Worm (Caenorhabditis elegans): ENCODE measurements around the gene scav-3.
A peak's percentile ranks its signal among the peaks of the same experiment; 100 is the strongest.

Gene scav-3

ce11 chrIII:12445991-12446502 is 10.6 kb downstream of the scav-3 start, which contains the start of gene Y49E10.18:
Gene Y49E10.18 (minus strand): TSS chrIII:12446106.
- TF ChIP-seq flt-1 (GFP tag; IDR thresholded peaks at IDR 0.05) (no peak), scrt-1 (GFP tag; IDR thresholded peaks at IDR 0.05) (no peak)

- TF ChIP-seq B0310.2 (tag; optimal IDR thresholded peaks at IDR 0.05) (no peak), ceh-13 (GFP tag; optimal IDR thresholded peaks at IDR 0.05) (no peak), hnd-1 (tag; optimal IDR thresholded peaks at IDR 0.05) (no peak), hmbx-1 (tag; optimal IDR thresholded peaks at IDR 0.05) (no peak), tbx-11 (GFP tag; IDR thresholded peaks at IDR 0.05) (no peak), tbx-37 (GFP tag; conservative IDR thresholded peaks at IDR 0.05) (no peak), ets-7 (tag; optimal IDR thresholded peaks at IDR 0.05) (no peak)
Observed at ce11 chrIII:12445223-12445622, 11.4 kb downstream of the scav-3 start.

ce11 chrIII:12443880-12444279 is 12.8 kb downstream of the scav-3 start:
- TF ChIP-seq scrt-1 (GFP tag; IDR thresholded peaks at IDR 0.05) (no peak), ceh-13 (GFP tag; optimal IDR thresholded peaks at IDR 0.05) (no peak), aly-1 (tag; optimal IDR thresholded peaks at IDR 0.05) (no peak), flt-1 (GFP tag; IDR thresholded peaks at IDR 0.05) (no peak), tra-4 (tag; optimal IDR thresholded peaks at IDR 0.05) (no peak), pes-1 (GFP tag; IDR thresholded peaks at IDR 0.05) (no peak), ama-1 (optimal IDR thresholded peaks at IDR 0.05) (no peak), ets-7 (tag; optimal IDR thresholded peaks at IDR 0.05) (no peak), F13C5.2 (tag; optimal IDR thresholded peaks at IDR 0.05) (no peak), tbx-11 (GFP tag; IDR thresholded peaks at IDR 0.05) (no peak), hmbx-1 (tag; optimal IDR thresholded peaks at IDR 0.05) (no peak), hnd-1 (tag; optimal IDR thresholded peaks at IDR 0.05) (no peak)

ce11 chrIII:12439056-12439455 is 17.6 kb downstream of the scav-3 start:
- no peak for TF ChIP-seq hmg-4 (GFP tag; optimal IDR thresholded peaks at IDR 0.05)
- no peak for TF ChIP-seq F13C5.2 (tag; optimal IDR thresholded peaks at IDR 0.05)
- TF ChIP-seq flt-1 (GFP tag; IDR thresholded peaks at IDR 0.05): no peak
- TF ChIP-seq scrt-1 (GFP tag; IDR thresholded peaks at IDR 0.05): no peak
- no peak for TF ChIP-seq ceh-36 (tag; optimal IDR thresholded peaks at IDR 0.05)
- TF ChIP-seq ceh-13 (GFP tag; optimal IDR thresholded peaks at IDR 0.05): no peak
- TF ChIP-seq pes-1 (GFP tag; IDR thresholded peaks at IDR 0.05): no peak

- TF ChIP-seq scrt-1 (GFP tag; IDR thresholded peaks at IDR 0.05): no peak
Observed at ce11 chrIII:12437020-12437419, 19.6 kb downstream of the scav-3 start.

ce11 chrIII:12436215-12436614 is 20.4 kb downstream of the scav-3 start, which contains the start of gene fbxa-218:
Gene fbxa-218 (plus strand): TSS chrIII:12436515.
- TF ChIP-seq ceh-36 (tag; optimal IDR thresholded peaks at IDR 0.05): no peak
- TF ChIP-seq hmg-4 (GFP tag; optimal IDR thresholded peaks at IDR 0.05): no peak
- TF ChIP-seq tbx-11 (GFP tag; IDR thresholded peaks at IDR 0.05): no peak
- no peak for TF ChIP-seq hnd-1 (tag; optimal IDR thresholded peaks at IDR 0.05)
- TF ChIP-seq hmbx-1 (tag; optimal IDR thresholded peaks at IDR 0.05): no peak

- TF ChIP-seq sea-1 (GFP tag; conservative IDR thresholded peaks at IDR 0.05) (no peak), hmg-4 (GFP tag; optimal IDR thresholded peaks at IDR 0.05) (no peak), ets-7 (tag; optimal IDR thresholded peaks at IDR 0.05) (no peak), scrt-1 (GFP tag; IDR thresholded peaks at IDR 0.05) (no peak), B0310.2 (tag; optimal IDR thresholded peaks at IDR 0.05) (no peak), F13C5.2 (tag; optimal IDR thresholded peaks at IDR 0.05) (no peak), hmbx-1 (tag; optimal IDR thresholded peaks at IDR 0.05) (no peak), flt-1 (GFP tag; IDR thresholded peaks at IDR 0.05) (no peak), hnd-1 (tag; optimal IDR thresholded peaks at IDR 0.05) (no peak), ceh-13 (GFP tag; optimal IDR thresholded peaks at IDR 0.05) (no peak), ama-1 (optimal IDR thresholded peaks at IDR 0.05) (no peak)
Observed at ce11 chrIII:12434104-12434503, 22.5 kb downstream of the scav-3 start, which contains the start of gene Y49E10.27. Gene Y49E10.27 (plus strand): TSS chrIII:12434404.

ce11 chrIII:12430209-12430608 is 26.4 kb downstream of the scav-3 start, which contains the start of gene Y49E10.16:
Gene Y49E10.16 (plus strand): TSS chrIII:12430509.
- TF ChIP-seq hmg-4 (GFP tag; optimal IDR thresholded peaks at IDR 0.05) (no peak), aly-1 (tag; optimal IDR thresholded peaks at IDR 0.05) (no peak), sea-1 (GFP tag; conservative IDR thresholded peaks at IDR 0.05) (no peak), scrt-1 (GFP tag; IDR thresholded peaks at IDR 0.05) (no peak), tra-4 (tag; optimal IDR thresholded peaks at IDR 0.05) (no peak), tbx-11 (GFP tag; IDR thresholded peaks at IDR 0.05) (no peak), ceh-36 (tag; optimal IDR thresholded peaks at IDR 0.05) (no peak), flt-1 (GFP tag; IDR thresholded peaks at IDR 0.05) (no peak), hmbx-1 (tag; optimal IDR thresholded peaks at IDR 0.05) (no peak), ama-1 (optimal IDR thresholded peaks at IDR 0.05) (no peak), ceh-13 (GFP tag; optimal IDR thresholded peaks at IDR 0.05) (no peak), ets-7 (tag; optimal IDR thresholded peaks at IDR 0.05) (no peak), pes-1 (GFP tag; IDR thresholded peaks at IDR 0.05) (no peak), F13C5.2 (tag; optimal IDR thresholded peaks at IDR 0.05) (no peak), tbx-37 (GFP tag; conservative IDR thresholded peaks at IDR 0.05) (no peak), hnd-1 (tag; optimal IDR thresholded peaks at IDR 0.05) (no peak), B0310.2 (tag; optimal IDR thresholded peaks at IDR 0.05) (no peak)

ce11 chrIII:12429579-12430084 is 27.0 kb downstream of the scav-3 start, which contains the start of gene snr-6:
Gene snr-6 (minus strand): TSS chrIII:12429629.
- TF ChIP-seq B0310.2 (tag; optimal IDR thresholded peaks at IDR 0.05) (no peak), F13C5.2 (tag; optimal IDR thresholded peaks at IDR 0.05) (peak; percentile 77)

All from whole organism, early embryonic.